Worm (Caenorhabditis elegans) whole organism, early embryonic: ENCODE measurements around the gene vnut-1.

Source experiments
- B0310.2 ChIP-seq: sonication (generic microtip); optimal IDR thresholded peaks from 2 replicates; lab custom pipeline; 2016; ENCODE audit warnings: mild to moderate bottlenecking, missing genetic modification characterization, missing compliant biosample characterization
- ama-1 ChIP-seq: fragments of 150-350 bp; optimal IDR thresholded peaks from 2 replicates; lab custom pipeline; 2014
- ceh-13 ChIP-seq: fragments of 200-800 bp; sonication (Bioruptor generic); optimal IDR thresholded peaks from 2 replicates; lab custom pipeline; 2018; ENCODE audit warnings: mild to moderate bottlenecking, missing genetic modification characterization, missing compliant biosample characterization
- ets-7 ChIP-seq: sonication (generic microtip); optimal IDR thresholded peaks from 2 replicates; lab custom pipeline; 2016; ENCODE audit warnings: missing genotype, missing genetic modification characterization, missing compliant biosample characterization
- flt-1 ChIP-seq: fragments of 200-800 bp; sonication (Bioruptor generic); IDR thresholded peaks from 2 replicates; pipeline ENCODE4 v1.3.6; 2022; ENCODE audit warnings: missing genetic modification characterization, missing compliant biosample characterization
- hmbx-1 ChIP-seq: sonication (generic microtip); optimal IDR thresholded peaks from 2 replicates; lab custom pipeline; 2016; ENCODE audit warnings: mild to moderate bottlenecking, missing genetic modification characterization, missing compliant biosample characterization
- hmg-4 ChIP-seq: fragments of 200-800 bp; sonication (Bioruptor generic); optimal IDR thresholded peaks from 2 replicates; lab custom pipeline; 2018; ENCODE audit warnings: mild to moderate bottlenecking, missing genetic modification characterization, missing compliant biosample characterization
- scrt-1 ChIP-seq: fragments of 200-800 bp; sonication (Bioruptor generic); IDR thresholded peaks from 2 replicates; pipeline ENCODE4 v1.3.6; 2022; ENCODE audit warnings: missing genetic modification characterization, missing compliant biosample characterization
- tbx-11 ChIP-seq: fragments of 200-800 bp; sonication (Bioruptor generic); IDR thresholded peaks from 2 replicates; pipeline ENCODE4 v1.3.6; 2022; ENCODE audit warnings: missing genetic modification characterization, missing compliant biosample characterization
- tbx-37 ChIP-seq: fragments of 200-800 bp; sonication (Bioruptor generic); conservative IDR thresholded peaks from 2 replicates; pipeline ENCODE4 v1.3.6; 2022; ENCODE audit warnings: missing genetic modification reagents, missing genetic modification characterization, missing compliant biosample characterization

- TF ChIP-seq ama-1 (lab: Kevin White, UChicago) (no peak), flt-1 (GFP tag; lab: Robert Waterston, UW) (no peak), tbx-37 (GFP tag; lab: Robert Waterston, UW) (no peak), hmg-4 (GFP tag; lab: Kevin White, UChicago) (no peak), scrt-1 (GFP tag; lab: Robert Waterston, UW) (no peak), tbx-11 (GFP tag; lab: Robert Waterston, UW) (no peak), ceh-13 (GFP tag; lab: Kevin White, UChicago) (no peak), ets-7 (tag; lab: Kevin White, UChicago) (no peak), hmbx-1 (tag; lab: Kevin White, UChicago) (no peak), B0310.2 (tag; lab: Kevin White, UChicago) (no peak)
Measured at ce11 chrII:14515017-14515416, 25.4 kb downstream of the vnut-1 start, which contains the start of gene K10H10.9.
